Worm (Caenorhabditis elegans): ENCODE measurements around the gene W08F4.12.
"Not testable (repeated sequence)": the region's sequence is repeated elsewhere in the genome, so short reads cannot be mapped to it uniquely, and the experiment has no call there.

- TF ChIP-seq ceh-82 (tag; optimal IDR thresholded peaks at IDR 0.05); blmp-1 (tag; optimal IDR thresholded peaks at IDR 0.05); ztf-4 (tag; optimal IDR thresholded peaks at IDR 0.05); isw-1 (GFP tag; IDR thresholded peaks at IDR 0.05); lin-15B (tag; optimal IDR thresholded peaks at IDR 0.05); nhr-28 (tag; optimal IDR thresholded peaks at IDR 0.05); egl-27 (tag; optimal IDR thresholded peaks at IDR 0.05); pqm-1 (tag; optimal IDR thresholded peaks at IDR 0.05); egl-13 (tag; optimal IDR thresholded peaks at IDR 0.05); snpc-4 (tag; optimal IDR thresholded peaks at IDR 0.05); jun-1 (tag; optimal IDR thresholded peaks at IDR 0.05): not testable (repeated sequence)
Observed at ce11 chrII:612361-612760, 28.1 kb upstream of the W08F4.12 start, which contains the start of gene clec-118.
